Worm (Caenorhabditis elegans): ENCODE measurements around the gene dsb-1.

- TF ChIP-seq flt-1 (GFP tag; IDR thresholded peaks at IDR 0.05) (no peak), T22C8.4 (GFP tag; IDR thresholded peaks at IDR 0.05) (no peak), ref-1 (GFP tag; conservative IDR thresholded peaks at IDR 0.05) (no peak), med-1 (GFP tag; optimal IDR thresholded peaks at IDR 0.05; ENCODE audit: insufficient read depth) (no peak), tab-1 (GFP tag; IDR thresholded peaks at IDR 0.05) (no peak), cog-1 (tag; optimal IDR thresholded peaks at IDR 0.05) (no peak)
Observed at ce11 chrIV:12408625-12409024, at the start of gene dsb-1.
